Worm (Caenorhabditis elegans): ENCODE measurements around the gene arcp-1.

arcp-1 gene

ce11 chrIII:3804422-3804821 is 45.2 kb upstream of the arcp-1 start, which contains the start of gene xbx-5:
Gene xbx-5, minus strand, starts transcription at chrIII:3804477.
- TF ChIP-seq aha-1 (tag) (peak; percentile 91), saeg-2 (GFP tag; IDR thresholded peaks at IDR 0.05) (no peak), egl-27 (tag; optimal IDR thresholded peaks at IDR 0.05) (no peak), nhr-10 (tag; optimal IDR thresholded peaks at IDR 0.05) (peak; percentile 39), ama-1 (optimal IDR thresholded peaks at IDR 0.05) (peak; percentile 9), jun-1 (tag; optimal IDR thresholded peaks at IDR 0.05) (no peak)

- TF ChIP-seq unc-62 (GFP tag; optimal IDR thresholded peaks at IDR 0.05 in 1 of 2) (peak in 1 of 2 experiments; percentile 73), unc-62 (tag; optimal IDR thresholded peaks at IDR 0.05) (no peak), aha-1 (tag) (peak; percentile 64), nhr-6 (tag; optimal IDR thresholded peaks at IDR 0.05) (no peak)
Measured at ce11 chrIII:3803113-3803512, 43.9 kb upstream of the arcp-1 start.

ce11 chrIII:3801379-3801894 is 42.2 kb upstream of the arcp-1 start:
- peak; percentile 81 for TF ChIP-seq lin-13 (GFP tag; optimal IDR thresholded peaks at IDR 0.05)
- TF ChIP-seq lim-7 (GFP tag; IDR thresholded peaks at IDR 0.05) = 0 out of 2 replicates have a peak, but pooled peaks have one; percentile 12
- TF ChIP-seq egl-43 (GFP tag; IDR thresholded peaks at IDR 0.05) = peak; percentile 91
- TF ChIP-seq php-3 (GFP tag; IDR thresholded peaks at IDR 0.05) = peak; percentile 72
- TF ChIP-seq daf-8 (GFP tag; IDR thresholded peaks at IDR 0.05) = no peak
- peak; percentile 32 for TF ChIP-seq fos-1 (tag; optimal IDR thresholded peaks at IDR 0.05)
- TF ChIP-seq T26A8.4 (GFP tag; IDR thresholded peaks at IDR 0.05) = peak; percentile 93
- TF ChIP-seq dmd-6 (GFP tag; IDR thresholded peaks at IDR 0.05) = peak; percentile 91
- peak; percentile 90 for TF ChIP-seq ceh-28 (tag; optimal IDR thresholded peaks at IDR 0.05)
- TF ChIP-seq daf-19 (GFP tag; conservative IDR thresholded peaks at IDR 0.05) = 0 out of 2 replicates have a peak, but pooled peaks have one; percentile 60
- peak; percentile 93 for TF ChIP-seq nhr-48 (tag; optimal IDR thresholded peaks at IDR 0.05)
- peak; percentile 23; the same call in 1 of the 2 replicates for TF ChIP-seq ZK337.2 (GFP tag; IDR thresholded peaks at IDR 0.05)
- 0 out of 2 replicates have a peak, but pooled peaks have one; percentile 20 for TF ChIP-seq dmd-8 (GFP tag; IDR thresholded peaks at IDR 0.05)
- TF ChIP-seq lsy-2 (tag; optimal IDR thresholded peaks at IDR 0.05) = peak; percentile 90 to 95
- no peak for TF ChIP-seq ztf-11 (tag; optimal IDR thresholded peaks at IDR 0.05)
- peak; percentile 50 for TF ChIP-seq ces-1 (GFP tag; optimal IDR thresholded peaks at IDR 0.05)
- TF ChIP-seq pha-4 (GFP tag; IDR thresholded peaks at IDR 0.05) = peak; percentile 88
- peak; percentile 14 for TF ChIP-seq pha-4 (tag; optimal IDR thresholded peaks at IDR 0.05)
- TF ChIP-seq nhr-111 (GFP tag; optimal IDR thresholded peaks at IDR 0.05) = no peak
- TF ChIP-seq T20F7.1 (GFP tag; optimal IDR thresholded peaks at IDR 0.05) = peak; percentile 73
- no peak for TF ChIP-seq madf-5 (GFP tag; IDR thresholded peaks at IDR 0.05)
- TF ChIP-seq snpc-1.2 (GFP tag; IDR thresholded peaks at IDR 0.05) = no peak
- peak; percentile 94 for TF ChIP-seq hmg-1.1 (GFP tag; IDR thresholded peaks at IDR 0.05)
- peak; percentile 65 for TF ChIP-seq vab-7 (GFP tag; IDR thresholded peaks at IDR 0.05)
- no peak for TF ChIP-seq dmd-9 (GFP tag; IDR thresholded peaks at IDR 0.05)
- TF ChIP-seq Y105C5A.15 (GFP tag; IDR thresholded peaks at IDR 0.05) = no peak
- TF ChIP-seq D1046.2 (GFP tag; IDR thresholded peaks at IDR 0.05) = peak; percentile 30; the same call in 1 of the 2 replicates
- TF ChIP-seq fkh-10 (GFP tag; optimal IDR thresholded peaks at IDR 0.05) = peak; percentile 97
- TF ChIP-seq F26F4.8 (GFP tag; conservative IDR thresholded peaks at IDR 0.05) = no peak
- TF ChIP-seq ztf-7 (tag; optimal IDR thresholded peaks at IDR 0.05) = peak; percentile 81
- peak; percentile 87 for TF ChIP-seq set-16 (GFP tag; IDR thresholded peaks at IDR 0.05)
- no peak for TF ChIP-seq lin-15B (tag; optimal IDR thresholded peaks at IDR 0.05)
- no peak for TF ChIP-seq ceh-82 (tag; optimal IDR thresholded peaks at IDR 0.05)
- peak; percentile 94 for TF ChIP-seq nhr-6 (tag; optimal IDR thresholded peaks at IDR 0.05)
- 0 out of 2 replicates have a peak, but pooled peaks have one; percentile 30 for TF ChIP-seq lin-29 (GFP tag; IDR thresholded peaks at IDR 0.05)
- TF ChIP-seq zip-11 (GFP tag; IDR thresholded peaks at IDR 0.05) = no peak
- TF ChIP-seq lir-3 (tag; optimal IDR thresholded peaks at IDR 0.05) = no peak
- peak; percentile 29 for TF ChIP-seq F10B5.3 (tag; optimal IDR thresholded peaks at IDR 0.05)
- TF ChIP-seq hlh-11 (tag; optimal IDR thresholded peaks at IDR 0.05) = peak; percentile 99
- no peak for TF ChIP-seq ceh-62 (tag; optimal IDR thresholded peaks at IDR 0.05)
- peak; percentile 83 for TF ChIP-seq jun-1 (tag; optimal IDR thresholded peaks at IDR 0.05)

Data from whole organism, L4 larva.